Worm (Caenorhabditis elegans): ENCODE results near the gene chca-1.

The chca-1 gene

ce11 chrIV:9647789-9648361 is 3.3 kb upstream of the chca-1 start, which contains the start of gene amph-1:
Gene amph-1, minus strand, starts transcription at chrIV:9647873.
- TF ChIP-seq ztf-11 (tag; optimal IDR thresholded peaks at IDR 0.05) (no peak), nhr-28 (tag; optimal IDR thresholded peaks at IDR 0.05) (no peak), tbx-8 (GFP tag; optimal IDR thresholded peaks at IDR 0.05) (no peak), ceh-43 (GFP tag; optimal IDR thresholded peaks at IDR 0.05) (no peak), mab-5 (tag; optimal IDR thresholded peaks at IDR 0.05) (no peak), drap-1 (GFP tag; optimal IDR thresholded peaks at IDR 0.05) (no peak), cnd-1 (tag; optimal IDR thresholded peaks at IDR 0.05) (no peak), nhr-2 (tag; optimal IDR thresholded peaks at IDR 0.05) (no peak), lin-13 (tag; optimal IDR thresholded peaks at IDR 0.05) (no peak), unc-120 (tag; optimal IDR thresholded peaks at IDR 0.05; ENCODE audit: poor library complexity, severe bottlenecking) (no peak), ceh-39 (tag; optimal IDR thresholded peaks at IDR 0.05) (no peak), unc-39 (tag; optimal IDR thresholded peaks at IDR 0.05) (no peak), nhr-76 (tag; optimal IDR thresholded peaks at IDR 0.05) (no peak)

ce11 chrIV:9648682-9649081 is 2.5 kb upstream of the chca-1 start, which contains the start of gene srm-3:
Gene srm-3, plus strand, starts transcription at chrIV:9648982.
- TF ChIP-seq elt-1 (tag; optimal IDR thresholded peaks at IDR 0.05; ENCODE audit: borderline replicate concordance, insufficient read depth) (no peak), unc-120 (tag; optimal IDR thresholded peaks at IDR 0.05; ENCODE audit: poor library complexity, severe bottlenecking) (no peak), lsy-2 (tag; optimal IDR thresholded peaks at IDR 0.05) (no peak), ztf-11 (tag; optimal IDR thresholded peaks at IDR 0.05) (no peak), snpc-4 (tag; optimal IDR thresholded peaks at IDR 0.05) (no peak), M03D4.4 (tag; optimal IDR thresholded peaks at IDR 0.05) (no peak), ceh-43 (GFP tag; optimal IDR thresholded peaks at IDR 0.05) (no peak), cnd-1 (tag; optimal IDR thresholded peaks at IDR 0.05) (no peak), mep-1 (tag; optimal IDR thresholded peaks at IDR 0.05) (no peak), elt-3 (tag; optimal IDR thresholded peaks at IDR 0.05) (no peak), ces-1 (GFP tag; optimal IDR thresholded peaks at IDR 0.05) (no peak), lin-32 (GFP tag; optimal IDR thresholded peaks at IDR 0.05) (no peak), pha-4 (tag; optimal IDR thresholded peaks at IDR 0.05) (no peak), drap-1 (GFP tag; optimal IDR thresholded peaks at IDR 0.05) (no peak), lin-13 (tag; optimal IDR thresholded peaks at IDR 0.05) (no peak), blmp-1 (tag; optimal IDR thresholded peaks at IDR 0.05) (no peak), flh-1 (GFP tag; optimal IDR thresholded peaks at IDR 0.05) (no peak), nhr-2 (tag; optimal IDR thresholded peaks at IDR 0.05) (no peak), nhr-28 (tag; optimal IDR thresholded peaks at IDR 0.05) (no peak), nhr-12 (tag; optimal IDR thresholded peaks at IDR 0.05) (no peak)

DNA sequence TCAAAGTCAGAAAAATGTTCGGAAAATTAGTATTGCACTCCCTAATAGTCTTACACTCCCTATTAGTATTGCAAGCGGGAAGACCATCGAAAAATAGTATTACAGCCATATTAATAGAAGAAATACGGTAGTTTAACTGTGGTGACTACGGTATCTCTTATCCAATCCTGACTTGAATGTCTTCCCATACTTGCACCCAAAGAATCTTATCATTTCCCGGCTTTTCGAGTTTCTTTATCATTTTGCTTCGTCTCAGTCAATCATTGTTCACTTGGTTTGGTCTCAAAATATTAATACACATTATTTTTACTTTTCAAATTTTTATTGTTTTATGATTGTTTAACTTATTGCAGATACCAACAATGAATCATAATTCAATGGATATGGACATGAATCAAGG is 2.0 kb downstream of the chca-1 start, which contains the start of gene F58G6.3:
Gene F58G6.3 (plus strand): TSS at position 352 of the 400 bp plus-strand sequence.
- TF ChIP-seq ham-2 (GFP tag; optimal IDR thresholded peaks at IDR 0.05) (no peak), mls-2 (tag; optimal IDR thresholded peaks at IDR 0.05) (no peak), unc-62 (GFP tag; optimal IDR thresholded peaks at IDR 0.05) (no peak), drap-1 (GFP tag; optimal IDR thresholded peaks at IDR 0.05) (no peak), sem-2 (GFP tag; optimal IDR thresholded peaks at IDR 0.05) (no peak), mep-1 (tag; optimal IDR thresholded peaks at IDR 0.05) (no peak), lsy-2 (tag; optimal IDR thresholded peaks at IDR 0.05) (no peak), mab-5 (tag; optimal IDR thresholded peaks at IDR 0.05) (no peak), nhr-76 (tag; optimal IDR thresholded peaks at IDR 0.05) (no peak), sptf-1 (tag; optimal IDR thresholded peaks at IDR 0.05) (no peak), unc-39 (tag; optimal IDR thresholded peaks at IDR 0.05) (no peak), ztf-11 (tag; optimal IDR thresholded peaks at IDR 0.05) (no peak), ceh-43 (GFP tag; optimal IDR thresholded peaks at IDR 0.05) (no peak), ceh-83 (GFP tag; optimal IDR thresholded peaks at IDR 0.05) (no peak), lin-32 (GFP tag; optimal IDR thresholded peaks at IDR 0.05) (no peak), lin-13 (tag; optimal IDR thresholded peaks at IDR 0.05) (no peak), ceh-39 (tag; optimal IDR thresholded peaks at IDR 0.05) (no peak)

ce11 chrIV:9654017-9654416 is 2.8 kb downstream of the chca-1 start, which contains the start of gene F58G6.7:
Gene F58G6.7, plus strand, starts transcription at chrIV:9654317.
- no peak for TF ChIP-seq ceh-43 (GFP tag; optimal IDR thresholded peaks at IDR 0.05)
- no peak for TF ChIP-seq bed-3 (GFP tag; optimal IDR thresholded peaks at IDR 0.05)
- no peak for TF ChIP-seq elt-1 (tag; optimal IDR thresholded peaks at IDR 0.05; ENCODE audit: borderline replicate concordance, insufficient read depth)
- TF ChIP-seq pha-4 (tag; optimal IDR thresholded peaks at IDR 0.05): no peak
- TF ChIP-seq drap-1 (GFP tag; optimal IDR thresholded peaks at IDR 0.05): no peak
- TF ChIP-seq unc-39 (tag; optimal IDR thresholded peaks at IDR 0.05): no peak
- no peak for TF ChIP-seq lin-32 (GFP tag; optimal IDR thresholded peaks at IDR 0.05)
- no peak for TF ChIP-seq ceh-83 (GFP tag; optimal IDR thresholded peaks at IDR 0.05)
- no peak for TF ChIP-seq ham-2 (GFP tag; optimal IDR thresholded peaks at IDR 0.05)
- TF ChIP-seq blmp-1 (tag; optimal IDR thresholded peaks at IDR 0.05): no peak
- no peak for TF ChIP-seq flh-1 (GFP tag; optimal IDR thresholded peaks at IDR 0.05)
- no peak for TF ChIP-seq ceh-39 (tag; optimal IDR thresholded peaks at IDR 0.05)
- TF ChIP-seq sem-2 (GFP tag; optimal IDR thresholded peaks at IDR 0.05): no peak
- no peak for TF ChIP-seq nhr-12 (tag; optimal IDR thresholded peaks at IDR 0.05)
- TF ChIP-seq ztf-11 (tag; optimal IDR thresholded peaks at IDR 0.05): no peak
